Fruit fly (Drosophila melanogaster): ENCODE results near the gene CG14712.

CG14712 gene

dm6 chr3R:11618879-11619278, 9.7 kb upstream of the CG14712 start:
- 0 out of 3 replicates have a peak, but pooled peaks have one; percentile 14 for TF ChIP-seq CG4496 (GFP tag; IDR thresholded peaks at IDR 0.05)
- no peak for TF ChIP-seq gl (tag; optimal IDR thresholded peaks at IDR 0.05)
- 0 out of 2 replicates have a peak, but pooled peaks have one; percentile 22 for TF ChIP-seq CG32121 (GFP tag; IDR thresholded peaks at IDR 0.05)

- TF ChIP-seq CG10348 (GFP tag; IDR thresholded peaks at IDR 0.05), result no peak
- peak; percentile 37 for TF ChIP-seq Snoo (tag; optimal IDR thresholded peaks at IDR 0.05)
- TF ChIP-seq Pif1B (GFP tag; optimal IDR thresholded peaks at IDR 0.05), result no peak
- peak; percentile 58 for TF ChIP-seq CG4496 (GFP tag; IDR thresholded peaks at IDR 0.05)
- no peak for TF ChIP-seq D1 (tag; optimal IDR thresholded peaks at IDR 0.05)
- peak; percentile 42 for TF ChIP-seq EcR (GFP tag; optimal IDR thresholded peaks at IDR 0.05)
- no peak for TF ChIP-seq CG12605 (GFP tag; IDR thresholded peaks at IDR 0.05)
- TF ChIP-seq gl (tag; optimal IDR thresholded peaks at IDR 0.05), result peak; percentile 31
- TF ChIP-seq CG32121 (GFP tag; IDR thresholded peaks at IDR 0.05), result peak; percentile 57; the same call in 1 of the 2 replicates
- TF ChIP-seq CG17806 (tag; optimal IDR thresholded peaks at IDR 0.05), result peak; percentile 39
- TF ChIP-seq CG14655 (GFP tag; optimal IDR thresholded peaks at IDR 0.05), result no peak
- TF ChIP-seq CG15710 (tag; optimal IDR thresholded peaks at IDR 0.05), result peak; percentile 35
- TF ChIP-seq Pif1A (GFP tag; optimal IDR thresholded peaks at IDR 0.05), result no peak
- no peak for TF ChIP-seq CG8301 (tag; optimal IDR thresholded peaks at IDR 0.05)
- no peak for TF ChIP-seq CG13204 (GFP tag; optimal IDR thresholded peaks at IDR 0.05)
- TF ChIP-seq CG34367 (tag; optimal IDR thresholded peaks at IDR 0.05), result no peak
- TF ChIP-seq Ets98B (GFP tag; IDR thresholded peaks at IDR 0.05), result peak; percentile 61; the same call in 1 of the 2 replicates
- no peak for TF ChIP-seq CG9948 (tag; optimal IDR thresholded peaks at IDR 0.05)
- TF ChIP-seq fd96Ca (GFP tag; IDR thresholded peaks at IDR 0.05), result peak; percentile 51; the same call in 2 of the 3 replicates
- peak; percentile 44; the same call in 1 of the 2 replicates for TF ChIP-seq rn (GFP tag; IDR thresholded peaks at IDR 0.05)
- TF ChIP-seq CG8159 (tag; optimal IDR thresholded peaks at IDR 0.05), result peak; percentile 41
Observed at dm6 chr3R:11619709-11620409, 8.7 kb upstream of the CG14712 start, which contains the start of the genes Jupiter and CG14710. TSS of gene Jupiter (minus strand) at chr3R:11619906. TSS of gene CG14710 (plus strand) at chr3R:11620090.

dm6 chr3R:11623025-11623424, 5.5 kb upstream of the CG14712 start, which contains the start of gene CG14711:
TSS of gene CG14711 (plus strand) at chr3R:11623339.
- TF ChIP-seq CG14655 (GFP tag; optimal IDR thresholded peaks at IDR 0.05) (no peak), CG8301 (tag; optimal IDR thresholded peaks at IDR 0.05) (no peak), EcR (GFP tag; optimal IDR thresholded peaks at IDR 0.05) (no peak), CG13204 (GFP tag; optimal IDR thresholded peaks at IDR 0.05) (no peak), CG4496 (GFP tag; IDR thresholded peaks at IDR 0.05) (peak; percentile 79; the same call in 2 of the 3 replicates), Snoo (tag; optimal IDR thresholded peaks at IDR 0.05) (peak; percentile 70), Pif1A (GFP tag; optimal IDR thresholded peaks at IDR 0.05) (no peak), CG10348 (GFP tag; IDR thresholded peaks at IDR 0.05) (no peak), CG34367 (tag; optimal IDR thresholded peaks at IDR 0.05) (peak; percentile 61), CG8159 (tag; optimal IDR thresholded peaks at IDR 0.05) (no peak), CG9948 (tag; optimal IDR thresholded peaks at IDR 0.05) (peak; percentile 58), rn (GFP tag; IDR thresholded peaks at IDR 0.05) (peak; percentile 36), Ets98B (GFP tag; IDR thresholded peaks at IDR 0.05) (peak; percentile 77), CG32121 (GFP tag; IDR thresholded peaks at IDR 0.05) (peak; percentile 78), fd96Ca (GFP tag; IDR thresholded peaks at IDR 0.05) (no peak), D1 (tag; optimal IDR thresholded peaks at IDR 0.05) (no peak), Pif1B (GFP tag; optimal IDR thresholded peaks at IDR 0.05) (no peak), gl (tag; optimal IDR thresholded peaks at IDR 0.05) (peak; percentile 31), CG15710 (tag; optimal IDR thresholded peaks at IDR 0.05) (peak; percentile 75), CG17806 (tag; optimal IDR thresholded peaks at IDR 0.05) (peak; percentile 70), CG12605 (GFP tag; IDR thresholded peaks at IDR 0.05) (no peak)

- TF ChIP-seq CG32121 (GFP tag; IDR thresholded peaks at IDR 0.05) (no peak), Pif1B (GFP tag; optimal IDR thresholded peaks at IDR 0.05) (no peak)
Observed at dm6 chr3R:11625544-11625943, 3.0 kb upstream of the CG14712 start, which contains the start of gene Zaf1. TSS of gene Zaf1 (minus strand) at chr3R:11625644.

dm6 chr3R:11626571-11626970, 2.0 kb upstream of the CG14712 start, which contains the start of the genes CG6813 and CG18764:
TSS of gene CG6813 (minus strand) at chr3R:11626638.
TSS of gene CG18764 (plus strand) at chr3R:11626889.
- TF ChIP-seq CG8159 (tag; optimal IDR thresholded peaks at IDR 0.05) (no peak), CG10348 (GFP tag; IDR thresholded peaks at IDR 0.05) (no peak), CG15710 (tag; optimal IDR thresholded peaks at IDR 0.05) (no peak), Snoo (tag; optimal IDR thresholded peaks at IDR 0.05) (no peak), CG34367 (tag; optimal IDR thresholded peaks at IDR 0.05) (no peak), CG9948 (tag; optimal IDR thresholded peaks at IDR 0.05) (no peak), gl (tag; optimal IDR thresholded peaks at IDR 0.05) (no peak), CG12605 (GFP tag; IDR thresholded peaks at IDR 0.05) (no peak), rn (GFP tag; IDR thresholded peaks at IDR 0.05) (no peak), Ets98B (GFP tag; IDR thresholded peaks at IDR 0.05) (no peak)

- TF ChIP-seq CG9948 (tag; optimal IDR thresholded peaks at IDR 0.05) (no peak), Pif1A (GFP tag; optimal IDR thresholded peaks at IDR 0.05) (no peak), CG8159 (tag; optimal IDR thresholded peaks at IDR 0.05) (no peak), CG8301 (tag; optimal IDR thresholded peaks at IDR 0.05) (no peak), CG32121 (GFP tag; IDR thresholded peaks at IDR 0.05) (no peak)
Observed at dm6 chr3R:11637586-11637985, 9.0 kb downstream of the CG14712 start.
